Worm (Caenorhabditis elegans) whole organism, L1 larva: ENCODE data around the gene Y42H9AR.4.

Experiments used
- ces-1 ChIP-seq: fragments of 150-350 bp; optimal IDR thresholded peaks from 2 replicates; lab custom pipeline; 2014; ENCODE audit warnings: missing biosample characterization, missing genetic modification reagents, missing genetic modification characterization
- hpl-2 ChIP-seq: fragments of 150-350 bp; optimal IDR thresholded peaks from 2 replicates; lab custom pipeline; 2014; ENCODE audit warnings: missing biosample characterization, missing genetic modification reagents, missing genetic modification characterization
- lin-39 ChIP-seq: fragments of 150-350 bp; optimal IDR thresholded peaks from 2 replicates; lab custom pipeline; 2014; ENCODE audit warnings: missing biosample characterization, missing genetic modification reagents, missing genetic modification characterization
- nhr-11 ChIP-seq: fragments of 150-350 bp; optimal IDR thresholded peaks from 2 replicates; lab custom pipeline; 2014; ENCODE audit warnings: missing biosample characterization, missing genetic modification characterization
- nhr-28 ChIP-seq: fragments of 150-350 bp; optimal IDR thresholded peaks from 2 replicates; lab custom pipeline; 2014; ENCODE audit warnings: missing biosample characterization, missing genetic modification characterization
- pqm-1 ChIP-seq: sonication (generic microtip); optimal IDR thresholded peaks from 3 replicates; lab custom pipeline; 2017; ENCODE audit warnings: missing biosample characterization, missing genetic modification characterization
- ztf-4 ChIP-seq: fragments of 150-350 bp; optimal IDR thresholded peaks from 2 replicates; lab custom pipeline; 2014; ENCODE audit warnings: missing biosample characterization, missing genetic modification characterization

- no peak for TF ChIP-seq hpl-2 (GFP tag; lab: Kevin White, UChicago)
- TF ChIP-seq ztf-4 (tag; lab: Kevin White, UChicago), result no peak
- TF ChIP-seq lin-39 (tag; lab: Kevin White, UChicago), result no peak
- no peak for TF ChIP-seq nhr-11
- TF ChIP-seq nhr-28 (tag; lab: Kevin White, UChicago), result no peak
- no peak for TF ChIP-seq pqm-1 (tag; lab: Kevin White, UChicago)
- no peak for TF ChIP-seq ces-1 (GFP tag; lab: Kevin White, UChicago)
Measured at ce11 chrIV:8096375-8096774, 15.6 kb downstream of the Y42H9AR.4 start.
